Fruit fly (Drosophila melanogaster) whole organism, pupa: ENCODE measurements around the gene Der-1.

Source experiments
- CG13204 ChIP-seq: fragments of 200-800 bp; sonication (Bioruptor generic); optimal IDR thresholded peaks from 2 replicates; lab custom pipeline; 2018; ENCODE audit warnings: missing biosample characterization, mild to moderate bottlenecking, missing genetic modification characterization, moderate library complexity
- CG14655 ChIP-seq: fragments of 200-800 bp; sonication (Bioruptor generic); optimal IDR thresholded peaks from 3 replicates; lab custom pipeline; 2017; ENCODE audit warnings: mild to moderate bottlenecking, missing biosample characterization, missing genetic modification reagents, missing genetic modification characterization
- CG15710 ChIP-seq: fragments of 200-800 bp; sonication (Bioruptor generic); optimal IDR thresholded peaks from 2 replicates; lab custom pipeline; 2018; ENCODE audit warnings: missing biosample characterization, mild to moderate bottlenecking, missing genetic modification characterization, moderate library complexity
- CG34367 ChIP-seq: fragments of 200-800 bp; sonication (Bioruptor generic); optimal IDR thresholded peaks from 2 replicates; lab custom pipeline; 2018; ENCODE audit warnings: missing biosample characterization, mild to moderate bottlenecking, missing genetic modification characterization
- CG9948 ChIP-seq: fragments of 200-800 bp; sonication (Bioruptor generic); optimal IDR thresholded peaks from 2 replicates; lab custom pipeline; 2018; ENCODE audit warnings: missing biosample characterization, mild to moderate bottlenecking, missing genetic modification characterization, moderate library complexity
- EcR ChIP-seq: fragments of 200-800 bp; sonication (Bioruptor generic); optimal IDR thresholded peaks from 3 replicates; lab custom pipeline; 2019; ENCODE audit warnings: missing biosample characterization, missing genetic modification characterization, mild to moderate bottlenecking, moderate library complexity, missing genetic modification reagents
- Ets98B ChIP-seq: fragments of 200-800 bp; sonication (Bioruptor generic); IDR thresholded peaks from 2 replicates; pipeline ENCODE4 v1.3.6; 2022; ENCODE audit warnings: missing biosample characterization, missing genetic modification characterization

DNA sequence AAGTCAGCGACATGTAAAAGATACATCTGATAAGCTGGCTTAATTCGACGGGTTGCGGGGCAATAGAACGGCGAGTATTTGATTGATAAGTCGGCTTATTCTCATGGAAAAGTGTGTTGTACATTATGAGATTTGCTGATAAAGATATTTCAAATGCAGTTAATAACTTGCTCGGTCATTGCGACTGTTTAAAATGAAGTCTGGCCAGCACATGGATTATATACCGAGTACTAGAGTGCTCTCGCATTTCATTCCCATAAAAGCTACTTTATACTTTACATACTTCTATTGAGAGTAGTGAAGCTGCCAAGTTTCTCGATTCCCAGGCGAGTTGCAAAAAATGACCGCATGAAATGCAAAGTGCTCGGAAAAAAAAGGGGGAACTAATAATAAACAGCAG lies 5.9 kb upstream of the Der-1 start:
- TF ChIP-seq CG13204 (GFP tag; lab: Kevin White, UChicago) = no peak
- TF ChIP-seq EcR (GFP tag; lab: Kevin White, UChicago) = no peak
- no peak for TF ChIP-seq CG9948 (tag; lab: Kevin White, UChicago)
- TF ChIP-seq CG34367 = no peak
- no peak for TF ChIP-seq CG14655
- TF ChIP-seq CG15710 (tag; lab: Kevin White, UChicago) = no peak
- no peak for TF ChIP-seq Ets98B (GFP tag; lab: Robert Waterston, UW)
